Fruit fly (Drosophila melanogaster) S2 (cell line): Measurements from ENCODE around the gene Trmt6.

Experiments
- CG8478 ChIP-seq: fragments of >200 bp; optimal IDR thresholded peaks from 2 replicates; lab custom pipeline; 2018
- CTCF ChIP-seq, 2 experiments: fragments of >200 bp; optimal IDR thresholded peaks; 2 replicates each; lab custom pipeline; 2018

DNA sequence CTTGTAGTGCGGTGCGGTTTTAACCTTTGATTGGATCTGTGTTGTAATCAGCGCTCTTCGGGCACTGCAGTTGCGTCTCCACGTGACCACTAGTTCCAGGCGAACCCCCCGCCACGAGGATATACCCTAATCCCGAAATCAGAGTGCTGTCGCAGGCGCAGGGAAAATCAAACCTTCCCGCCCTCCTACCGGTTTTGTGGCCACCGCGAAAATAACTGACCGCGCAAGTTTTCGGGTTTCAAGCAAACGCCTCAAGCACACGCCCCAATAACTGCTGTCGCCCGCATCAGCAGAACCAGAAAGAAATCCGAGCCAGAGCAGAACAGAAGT is 234 bp upstream of the Trmt6 start:
- TF ChIP-seq CG8478 (lab: Kevin White, UChicago) (no peak), CTCF (optimal IDR thresholded peaks at IDR 0.05; lab: Kevin White, UChicago) (no peak)
